Fruit fly (Drosophila melanogaster) whole organism, prepupa: Measurements from ENCODE around the gene CG44004.

Experiments used
- Blimp-1 ChIP-seq: fragments of 200-800 bp; sonication (Bioruptor generic); optimal IDR thresholded peaks from 3 replicates; lab custom pipeline; 2017; ENCODE audit warnings: missing biosample characterization, missing genetic modification characterization, mild to moderate bottlenecking, moderate library complexity, missing genetic modification reagents
- CG11294 ChIP-seq: fragments of 200-800 bp; sonication (Bioruptor generic); IDR thresholded peaks from 2 replicates; pipeline ENCODE4 v1.3.6; 2022; ENCODE audit warnings: missing biosample characterization, missing genetic modification characterization
- CG11762 ChIP-seq: fragments of 200-800 bp; sonication (Bioruptor generic); optimal IDR thresholded peaks from 3 replicates; lab custom pipeline; 2016; ENCODE audit warnings: missing biosample characterization, missing genetic modification characterization; ENCODE audit not compliant: insufficient read depth
- CG11902 ChIP-seq: fragments of 200-800 bp; sonication (Bioruptor generic); optimal IDR thresholded peaks from 3 replicates; lab custom pipeline; 2016; ENCODE audit warnings: missing biosample characterization, missing genetic modification characterization
- CG1621 ChIP-seq: fragments of 200-800 bp; sonication (Bioruptor generic); optimal IDR thresholded peaks from 3 replicates; lab custom pipeline; 2018; ENCODE audit warnings: missing biosample characterization, mild to moderate bottlenecking, missing genetic modification characterization
- CG31627 ChIP-seq: fragments of 200-800 bp; sonication (Bioruptor generic); optimal IDR thresholded peaks from 3 replicates; lab custom pipeline; 2016; ENCODE audit warnings: missing biosample characterization, missing genetic modification characterization
- CG32006 ChIP-seq: fragments of 200-800 bp; sonication (Bioruptor generic); optimal IDR thresholded peaks from 3 replicates; lab custom pipeline; 2017; ENCODE audit warnings: missing biosample characterization, mild to moderate bottlenecking, missing genetic modification characterization
- CG34406 ChIP-seq: fragments of 200-800 bp; sonication (Bioruptor generic); optimal IDR thresholded peaks from 3 replicates; lab custom pipeline; 2016; ENCODE audit warnings: missing biosample characterization, missing genetic modification characterization
- CG3919 ChIP-seq: fragments of 200-800 bp; sonication (Bioruptor generic); optimal IDR thresholded peaks from 3 replicates; lab custom pipeline; 2016; ENCODE audit warnings: missing biosample characterization, missing genetic modification characterization
- CG4318 ChIP-seq: fragments of 200-800 bp; sonication (Bioruptor generic); optimal IDR thresholded peaks from 3 replicates; lab custom pipeline; 2017; ENCODE audit warnings: missing biosample characterization, mild to moderate bottlenecking, missing genetic modification characterization
- CG6163 ChIP-seq: fragments of 200-800 bp; sonication (Bioruptor generic); IDR thresholded peaks from 3 replicates; pipeline ENCODE4 v1.3.6; 2022; ENCODE audit warnings: missing biosample characterization, missing genetic modification characterization
- CG6276 ChIP-seq: fragments of 200-800 bp; sonication (Bioruptor generic); optimal IDR thresholded peaks from 2 replicates; lab custom pipeline; 2017; ENCODE audit warnings: missing biosample characterization, mild to moderate bottlenecking, missing genetic modification characterization
- CG6808 ChIP-seq: fragments of 200-800 bp; sonication (Bioruptor generic); optimal IDR thresholded peaks from 3 replicates; lab custom pipeline; 2017; ENCODE audit warnings: missing biosample characterization, missing genetic modification characterization, mild to moderate bottlenecking, moderate library complexity, missing genetic modification reagents
- CG6854 ChIP-seq: fragments of 200-800 bp; sonication (Bioruptor generic); optimal IDR thresholded peaks from 2 replicates; lab custom pipeline; 2017; ENCODE audit warnings: missing biosample characterization, mild to moderate bottlenecking, missing genetic modification characterization
- CG7368 ChIP-seq: fragments of 200-800 bp; sonication (Bioruptor generic); optimal IDR thresholded peaks from 3 replicates; lab custom pipeline; 2016; ENCODE audit warnings: missing biosample characterization, missing genetic modification characterization
- CG8119 ChIP-seq: fragments of 200-800 bp; sonication (Bioruptor generic); IDR thresholded peaks from 3 replicates; pipeline ENCODE4 v1.3.6; 2022; ENCODE audit warnings: missing biosample characterization, missing genetic modification characterization
- CG8319 ChIP-seq: fragments of 200-800 bp; sonication (Bioruptor generic); optimal IDR thresholded peaks from 3 replicates; lab custom pipeline; 2016; ENCODE audit warnings: missing biosample characterization, missing genetic modification characterization
- CG8632 ChIP-seq: fragments of 200-800 bp; sonication (Bioruptor generic); optimal IDR thresholded peaks from 3 replicates; lab custom pipeline; 2016; ENCODE audit warnings: missing biosample characterization, missing genetic modification characterization
- CG9139 ChIP-seq: fragments of 200-800 bp; sonication (Bioruptor generic); optimal IDR thresholded peaks from 3 replicates; lab custom pipeline; 2017; ENCODE audit warnings: missing biosample characterization, mild to moderate bottlenecking, missing genetic modification characterization
- Eip78C ChIP-seq: fragments of 200-800 bp; sonication (Bioruptor generic); peaks from one replicate; lab custom pipeline; 2016; ENCODE audit warnings: missing biosample characterization, missing genetic modification characterization
- Eip93F ChIP-seq: fragments of 200-800 bp; sonication (Bioruptor generic); optimal IDR thresholded peaks from 2 replicates; lab custom pipeline; 2016; ENCODE audit warnings: missing biosample characterization, mild to moderate bottlenecking, missing genetic modification characterization
- Ets21C ChIP-seq: fragments of 200-800 bp; sonication (Bioruptor generic); optimal IDR thresholded peaks from 3 replicates; lab custom pipeline; 2016; ENCODE audit warnings: missing biosample characterization, missing genetic modification characterization
- Ets96B ChIP-seq: fragments of 200-800 bp; optimal IDR thresholded peaks from 2 replicates; lab custom pipeline; 2019; ENCODE audit warnings: missing biosample characterization, mild to moderate bottlenecking, missing genetic modification characterization, moderate library complexity
- Gug ChIP-seq: fragments of 200-800 bp; sonication (Bioruptor generic); IDR thresholded peaks from 2 replicates; pipeline ENCODE4 v1.3.6; 2022; ENCODE audit warnings: missing biosample characterization, missing genetic modification characterization
- Hr39 ChIP-seq: fragments of 200-800 bp; sonication (Bioruptor generic); optimal IDR thresholded peaks from 2 replicates; lab custom pipeline; 2016; ENCODE audit warnings: missing biosample characterization, missing genetic modification characterization
- Hr4 ChIP-seq: fragments of 200-800 bp; sonication (Bioruptor generic); optimal IDR thresholded peaks from 3 replicates; lab custom pipeline; 2016; ENCODE audit warnings: missing biosample characterization, missing genetic modification characterization
- OdsH ChIP-seq: fragments of 200-800 bp; sonication (Bioruptor generic); optimal IDR thresholded peaks from 3 replicates; lab custom pipeline; 2016; ENCODE audit warnings: missing biosample characterization, missing genetic modification characterization
- Smox ChIP-seq: fragments of 200-800 bp; sonication (Bioruptor generic); optimal IDR thresholded peaks from 3 replicates; lab custom pipeline; 2016; ENCODE audit warnings: missing biosample characterization, missing genetic modification characterization
- Sox102F ChIP-seq: fragments of 200-800 bp; sonication (Bioruptor generic); optimal IDR thresholded peaks from 2 replicates; lab custom pipeline; 2016; ENCODE audit warnings: missing biosample characterization, mild to moderate bottlenecking, missing genetic modification characterization
- Sox14 ChIP-seq: fragments of 200-800 bp; sonication (Bioruptor generic); optimal IDR thresholded peaks from 3 replicates; lab custom pipeline; 2016; ENCODE audit warnings: missing biosample characterization, missing genetic modification characterization
- Sox15 ChIP-seq: fragments of 200-800 bp; sonication (Bioruptor generic); optimal IDR thresholded peaks from 3 replicates; lab custom pipeline; 2016; ENCODE audit warnings: missing biosample characterization, missing genetic modification characterization
- achi ChIP-seq: fragments of 200-800 bp; sonication (Bioruptor generic); optimal IDR thresholded peaks from 3 replicates; lab custom pipeline; 2016; ENCODE audit warnings: missing biosample characterization, missing genetic modification characterization
- acj6 ChIP-seq: fragments of 200-800 bp; sonication (Bioruptor generic); optimal IDR thresholded peaks from 3 replicates; lab custom pipeline; 2016; ENCODE audit warnings: missing biosample characterization, missing genetic modification characterization
- cyc ChIP-seq: fragments of 200-800 bp; sonication (Bioruptor generic); optimal IDR thresholded peaks from 3 replicates; lab custom pipeline; 2016; ENCODE audit warnings: missing biosample characterization, missing genetic modification characterization
- dsx ChIP-seq: fragments of 200-800 bp; optimal IDR thresholded peaks from 3 replicates; lab custom pipeline; 2019; ENCODE audit warnings: missing biosample characterization, mild to moderate bottlenecking, missing genetic modification characterization, moderate library complexity; ENCODE audit not compliant: poor library complexity, severe bottlenecking
- eg ChIP-seq: fragments of 200-800 bp; sonication (Bioruptor generic); IDR thresholded peaks from 3 replicates; pipeline ENCODE4 v1.3.6; 2022; ENCODE audit warnings: missing biosample characterization, missing genetic modification characterization
- esn ChIP-seq: fragments of 200-800 bp; sonication (Bioruptor generic); optimal IDR thresholded peaks from 2 replicates; lab custom pipeline; 2016; ENCODE audit warnings: missing biosample characterization, mild to moderate bottlenecking, missing genetic modification characterization, moderate library complexity
- fd59A ChIP-seq: fragments of 200-800 bp; sonication (Bioruptor generic); optimal IDR thresholded peaks from 2 replicates; lab custom pipeline; 2017; ENCODE audit warnings: missing biosample characterization, mild to moderate bottlenecking, missing genetic modification characterization, missing genetic modification reagents
- fd85E ChIP-seq: fragments of 200-800 bp; sonication (Bioruptor generic); optimal IDR thresholded peaks from 3 replicates; lab custom pipeline; 2016; ENCODE audit warnings: missing biosample characterization, missing genetic modification characterization
- fkh ChIP-seq: fragments of 200-800 bp; sonication (Bioruptor generic); optimal IDR thresholded peaks from 3 replicates; lab custom pipeline; 2017; ENCODE audit warnings: missing biosample characterization, mild to moderate bottlenecking, missing genetic modification characterization, moderate library complexity
- lz ChIP-seq: fragments of 200-800 bp; sonication (Bioruptor generic); optimal IDR thresholded peaks from 3 replicates; lab custom pipeline; 2016; ENCODE audit warnings: missing biosample characterization, missing genetic modification characterization
- net ChIP-seq: fragments of 200-800 bp; sonication (Bioruptor generic); optimal IDR thresholded peaks from 3 replicates; lab custom pipeline; 2016; ENCODE audit warnings: missing biosample characterization, missing genetic modification characterization
- pdm3 ChIP-seq: fragments of 200-800 bp; sonication (Bioruptor generic); optimal IDR thresholded peaks from 3 replicates; lab custom pipeline; 2016; ENCODE audit warnings: missing biosample characterization, missing genetic modification characterization
- salr ChIP-seq, 2 experiments: fragments of 200-800 bp; sonication (Bioruptor generic); optimal IDR thresholded peaks; 3 replicates each; lab custom pipeline; 2016 to 2018; ENCODE audit warnings: missing biosample characterization in 2 of 2, missing genetic modification characterization in 2 of 2, mild to moderate bottlenecking in 1 of 2
- topi ChIP-seq: fragments of 200-800 bp; sonication (Bioruptor generic); optimal IDR thresholded peaks from 3 replicates; lab custom pipeline; 2016; ENCODE audit warnings: missing biosample characterization, missing genetic modification characterization

The CG44004 gene

DNA sequence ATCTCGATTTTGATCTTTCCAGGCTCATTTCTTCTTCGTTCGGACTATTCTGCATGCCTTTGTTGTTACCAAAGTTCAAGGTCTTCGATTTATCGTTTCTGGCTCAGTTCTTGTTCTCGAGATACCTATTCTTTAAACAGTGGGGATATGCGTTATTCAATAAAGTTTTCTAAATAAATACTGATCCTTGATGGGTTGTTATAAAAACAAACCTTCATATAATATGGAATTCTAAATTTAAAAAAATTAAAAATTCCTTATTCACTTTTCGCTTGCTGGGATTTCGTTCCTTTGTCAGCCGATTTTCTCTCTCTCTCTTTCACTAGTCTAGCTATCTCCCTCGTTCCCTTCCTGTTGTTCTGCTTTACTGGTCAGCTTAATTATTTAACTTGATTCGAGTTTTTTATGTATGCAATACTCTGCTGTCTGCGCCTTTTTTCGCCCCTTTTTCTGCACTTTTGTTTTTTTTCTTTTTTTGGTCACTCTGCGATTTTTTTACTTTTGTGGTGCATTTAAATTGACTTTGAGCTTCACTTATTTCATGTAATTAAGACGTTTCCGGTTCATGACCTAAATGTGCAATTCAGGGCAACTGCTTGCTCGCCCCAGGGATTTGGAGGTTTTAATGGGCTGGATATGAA lies 35.4 kb downstream of the CG44004 start (continued):
- TF ChIP-seq CG7368 (GFP tag; lab: Kevin White, UChicago) = peak; percentile 8
- TF ChIP-seq fd85E (GFP tag; lab: Kevin White, UChicago) = no peak
- no peak for TF ChIP-seq CG6276 (GFP tag; lab: Kevin White, UChicago)
- peak; percentile 25 for TF ChIP-seq CG34406 (GFP tag; lab: Kevin White, UChicago)
- peak; percentile 56 for TF ChIP-seq CG3919
- TF ChIP-seq CG8119 = no peak
- peak; percentile 90 for TF ChIP-seq Eip78C
- TF ChIP-seq net (GFP tag; lab: Kevin White, UChicago) = no peak
- peak; percentile 42 for TF ChIP-seq lz (GFP tag; lab: Kevin White, UChicago)
- no peak for TF ChIP-seq salr (GFP tag; optimal IDR thresholded peaks at IDR 0.05; lab: Kevin White, UChicago)
- no peak for TF ChIP-seq CG8632 (GFP tag; lab: Kevin White, UChicago)
- TF ChIP-seq Smox (GFP tag; lab: Kevin White, UChicago) = peak; percentile 52
- TF ChIP-seq esn (GFP tag; lab: Kevin White, UChicago) = peak; percentile 54
- TF ChIP-seq Sox102F (GFP tag; lab: Kevin White, UChicago) = peak; percentile 55
- TF ChIP-seq cyc = peak; percentile 59
- TF ChIP-seq CG6854 (GFP tag; lab: Kevin White, UChicago) = no peak
- peak; percentile 40 for TF ChIP-seq dsx
- TF ChIP-seq Ets21C (GFP tag; lab: Kevin White, UChicago) = peak; percentile 16
- peak; percentile 45 for TF ChIP-seq fd59A
- TF ChIP-seq Gug (GFP tag; lab: Robert Waterston, UW) = no peak
- no peak for TF ChIP-seq CG4318
- TF ChIP-seq CG11294 = no peak
- peak; percentile 46 for TF ChIP-seq Sox14 (GFP tag; lab: Kevin White, UChicago)
- TF ChIP-seq CG32006 (GFP tag; lab: Kevin White, UChicago) = no peak
- no peak for TF ChIP-seq CG11762 (GFP tag; lab: Kevin White, UChicago)
- TF ChIP-seq Blimp-1 (GFP tag; lab: Kevin White, UChicago) = no peak
- TF ChIP-seq CG1621 (tag; lab: Kevin White, UChicago) = no peak
- TF ChIP-seq, all 60 proteins: peak for 30

dm6 chr3L:18037459-18038092 lies 36.1 kb downstream of the CG44004 start:
- TF ChIP-seq OdsH (GFP tag; lab: Kevin White, UChicago) = peak; percentile 74
- peak; percentile 69 for TF ChIP-seq CG3919
- peak; percentile 51 for TF ChIP-seq Hr39 (GFP tag; lab: Kevin White, UChicago)
- TF ChIP-seq salr (GFP tag; optimal IDR thresholded peaks at IDR 0.05; lab: Kevin White, UChicago) = peak; percentile 53 to 79
- peak; percentile 61 for TF ChIP-seq lz (GFP tag; lab: Kevin White, UChicago)
- TF ChIP-seq CG6163 (GFP tag; lab: Robert Waterston, UW) = no peak
- TF ChIP-seq CG6854 (GFP tag; lab: Kevin White, UChicago) = peak; percentile 50
- peak; percentile 40 for TF ChIP-seq CG34406 (GFP tag; lab: Kevin White, UChicago)
- peak; percentile 49 for TF ChIP-seq Sox14 (GFP tag; lab: Kevin White, UChicago)
- TF ChIP-seq Gug (GFP tag; lab: Robert Waterston, UW) = no peak
- TF ChIP-seq eg (GFP tag; lab: Robert Waterston, UW) = no peak
- TF ChIP-seq CG7368 (GFP tag; lab: Kevin White, UChicago) = peak; percentile 16
- peak; percentile 73 for TF ChIP-seq esn (GFP tag; lab: Kevin White, UChicago)
- no peak for TF ChIP-seq Eip93F (GFP tag; lab: Kevin White, UChicago)
- TF ChIP-seq fkh (GFP tag; lab: Kevin White, UChicago) = no peak
- peak; percentile 67 for TF ChIP-seq achi (GFP tag; lab: Kevin White, UChicago)
- peak; percentile 58 for TF ChIP-seq CG11762 (GFP tag; lab: Kevin White, UChicago)
- peak; percentile 77 for TF ChIP-seq CG1621 (tag; lab: Kevin White, UChicago)
- TF ChIP-seq CG4318 = no peak
- TF ChIP-seq CG6808 (GFP tag; lab: Kevin White, UChicago) = peak; percentile 90
- TF ChIP-seq Hr4 (GFP tag; lab: Kevin White, UChicago) = no peak
- peak; percentile 34 for TF ChIP-seq CG31627 (GFP tag; lab: Kevin White, UChicago)
- TF ChIP-seq dsx = peak; percentile 84
- TF ChIP-seq CG9139 (GFP tag; lab: Kevin White, UChicago) = peak; percentile 52
- peak; percentile 65 for TF ChIP-seq Blimp-1 (GFP tag; lab: Kevin White, UChicago)
- peak; percentile 53 for TF ChIP-seq CG11902 (GFP tag; lab: Kevin White, UChicago)
- peak; percentile 9 for TF ChIP-seq CG8319 (GFP tag; lab: Kevin White, UChicago)
- TF ChIP-seq pdm3 (GFP tag; lab: Kevin White, UChicago) = peak; percentile 72
- no peak for TF ChIP-seq CG8119
- TF ChIP-seq Sox15 = peak; percentile 14
- peak; percentile 93 for TF ChIP-seq Ets96B (tag; lab: Kevin White, UChicago)
- peak; percentile 33 for TF ChIP-seq Ets21C (GFP tag; lab: Kevin White, UChicago)
- TF ChIP-seq Eip78C = peak; percentile 93
- peak; percentile 80 for TF ChIP-seq topi (GFP tag; lab: Kevin White, UChicago)
- peak; percentile 76 for TF ChIP-seq acj6
